Worm (Caenorhabditis elegans) whole organism, L1 larva: ENCODE data around the gene T01D3.3.

Experiments
- C04F5.9 ChIP-seq: sonication (generic microtip); optimal IDR thresholded peaks from 2 replicates; lab custom pipeline; 2016; ENCODE audit warnings: missing genetic modification characterization, missing compliant biosample characterization
- C34B4.2 ChIP-seq: sonication (generic microtip); optimal IDR thresholded peaks from 2 replicates; lab custom pipeline; 2017; ENCODE audit warnings: mild to moderate bottlenecking, missing genetic modification characterization, missing compliant biosample characterization
- F16B12.6 ChIP-seq: fragments of 150-350 bp; optimal IDR thresholded peaks from 2 replicates; lab custom pipeline; 2014; ENCODE audit warnings: missing biosample characterization, missing genetic modification characterization
- alr-1 ChIP-seq: fragments of 200-800 bp; sonication (Bioruptor generic); optimal IDR thresholded peaks from 2 replicates; lab custom pipeline; 2018; ENCODE audit warnings: borderline replicate concordance, mild to moderate bottlenecking, missing genetic modification characterization, missing compliant biosample characterization
- aly-2 ChIP-seq: fragments of 150-350 bp; optimal IDR thresholded peaks from 2 replicates; lab custom pipeline; 2014; ENCODE audit warnings: missing biosample characterization, missing genetic modification characterization
- blmp-1 ChIP-seq: fragments of 150-350 bp; optimal IDR thresholded peaks from 2 replicates; lab custom pipeline; 2014; ENCODE audit warnings: missing biosample characterization, missing genetic modification characterization
- ceh-63 ChIP-seq: fragments of 200-800 bp; sonication (Bioruptor generic); optimal IDR thresholded peaks from 2 replicates; lab custom pipeline; 2018; ENCODE audit warnings: mild to moderate bottlenecking, missing genetic modification characterization, missing compliant biosample characterization
- ceh-8 ChIP-seq: fragments of 200-800 bp; sonication (Bioruptor generic); optimal IDR thresholded peaks from 2 replicates; lab custom pipeline; 2018; ENCODE audit warnings: mild to moderate bottlenecking, missing genetic modification characterization, moderate library complexity, missing compliant biosample characterization
- ceh-88 ChIP-seq: fragments of 200-800 bp; sonication (Bioruptor generic); IDR thresholded peaks from 2 replicates; pipeline ENCODE4 v1.3.6; 2022; ENCODE audit warnings: missing genetic modification characterization, missing compliant biosample characterization
- ceh-90 ChIP-seq: sonication (generic microtip); optimal IDR thresholded peaks from 2 replicates; lab custom pipeline; 2016; ENCODE audit warnings: missing genetic modification characterization, missing compliant biosample characterization
- ces-1 ChIP-seq: fragments of 150-350 bp; optimal IDR thresholded peaks from 2 replicates; lab custom pipeline; 2014; ENCODE audit warnings: missing biosample characterization, missing genetic modification reagents, missing genetic modification characterization
- efl-1 ChIP-seq, 4 experiments: fragments of 150-350 bp; optimal IDR thresholded peaks in 3 of 4; peaks in 1 of 4; 1 replicate in 1 of 4; 2 replicates in 3 of 4; lab custom pipeline; 2014; ENCODE audit warnings: missing biosample characterization in 2 of 4, missing genetic modification characterization in 2 of 4, missing genetic modification reagents in 2 of 4
- efl-3 ChIP-seq: fragments of 200-800 bp; sonication (Bioruptor generic); optimal IDR thresholded peaks from 2 replicates; lab custom pipeline; 2018; ENCODE audit warnings: mild to moderate bottlenecking, missing genetic modification characterization, missing compliant biosample characterization
- egl-13 ChIP-seq: sonication (generic microtip); optimal IDR thresholded peaks from 2 replicates; lab custom pipeline; 2016; ENCODE audit warnings: missing genotype, missing genetic modification reagents, missing genetic modification characterization, missing compliant biosample characterization
- egl-27 ChIP-seq, 2 experiments: fragments of 150-350 bp in 1 of 2; sonication (generic microtip); optimal IDR thresholded peaks; 3 replicates each; lab custom pipeline; 2017 to 2018; ENCODE audit warnings: missing biosample characterization in 2 of 2, missing genetic modification characterization in 2 of 2, missing genetic modification reagents in 2 of 2
- elt-2 ChIP-seq: sonication (generic microtip); optimal IDR thresholded peaks from 2 replicates; lab custom pipeline; 2016; ENCODE audit warnings: missing genetic modification characterization, mild to moderate bottlenecking, inconsistent platforms, missing compliant biosample characterization, missing genetic modification reagents
- elt-3 ChIP-seq, 6 experiments: fragments of 150-350 bp in 1 of 6; sonication (generic microtip); optimal IDR thresholded peaks; 2 replicates each; lab custom pipeline; 2017 to 2018; ENCODE audit warnings: missing biosample characterization in 6 of 6, missing genetic modification characterization in 6 of 6, inconsistent platforms in 1 of 6
- fkh-10 ChIP-seq: sonication (generic microtip); optimal IDR thresholded peaks from 2 replicates; lab custom pipeline; 2017; ENCODE audit warnings: missing biosample characterization, missing genetic modification reagents, missing genetic modification characterization
- fkh-8 ChIP-seq: sonication (generic microtip); optimal IDR thresholded peaks from 2 replicates; lab custom pipeline; 2016; ENCODE audit warnings: mild to moderate bottlenecking, missing genetic modification characterization, missing compliant biosample characterization
- hlh-17 ChIP-seq: fragments of 200-800 bp; sonication (Bioruptor generic); optimal IDR thresholded peaks from 2 replicates; lab custom pipeline; 2018; ENCODE audit warnings: missing genetic modification characterization, mild to moderate bottlenecking, missing compliant biosample characterization, moderate library complexity, borderline replicate concordance
- hlh-4 ChIP-seq: sonication (generic microtip); optimal IDR thresholded peaks from 2 replicates; lab custom pipeline; 2016; ENCODE audit warnings: mild to moderate bottlenecking, missing genetic modification characterization, missing compliant biosample characterization
- irx-1 ChIP-seq: sonication (generic microtip); optimal IDR thresholded peaks from 2 replicates; lab custom pipeline; 2016; ENCODE audit warnings: missing genetic modification characterization, missing compliant biosample characterization
- jun-1 ChIP-seq: fragments of 150-350 bp; optimal IDR thresholded peaks from 2 replicates; lab custom pipeline; 2014; ENCODE audit warnings: missing biosample characterization, missing genetic modification reagents, missing genetic modification characterization
- lin-35 ChIP-seq, 2 experiments: fragments of 150-350 bp; optimal IDR thresholded peaks; 2 replicates each; lab custom pipeline; 2014; ENCODE audit warnings: missing biosample characterization in 2 of 2, missing genetic modification characterization in 2 of 2, missing genetic modification reagents in 2 of 2
- lir-3 ChIP-seq: sonication (generic microtip); optimal IDR thresholded peaks from 2 replicates; lab custom pipeline; 2016; ENCODE audit warnings: mild to moderate bottlenecking, missing genetic modification characterization, moderate library complexity, missing compliant biosample characterization; ENCODE audit not compliant: poor library complexity
- lsy-2 ChIP-seq, 2 experiments: fragments of 150-350 bp; optimal IDR thresholded peaks; 2 replicates each; lab custom pipeline; 2014; ENCODE audit warnings: missing biosample characterization in 2 of 2, missing genetic modification characterization in 2 of 2
- mab-9 ChIP-seq: fragments of 200-800 bp; sonication (Bioruptor generic); IDR thresholded peaks from 2 replicates; pipeline ENCODE4 v1.3.6; 2022; ENCODE audit warnings: missing genetic modification reagents, missing genetic modification characterization, missing compliant biosample characterization
- mep-1 ChIP-seq: fragments of 150-350 bp; optimal IDR thresholded peaks from 2 replicates; lab custom pipeline; 2014; ENCODE audit warnings: missing biosample characterization, missing genetic modification characterization
- nhr-11 ChIP-seq: fragments of 150-350 bp; optimal IDR thresholded peaks from 2 replicates; lab custom pipeline; 2014; ENCODE audit warnings: missing biosample characterization, missing genetic modification characterization
- nhr-12 ChIP-seq: sonication (generic microtip); optimal IDR thresholded peaks from 2 replicates; lab custom pipeline; 2017; ENCODE audit warnings: missing biosample characterization, missing genetic modification characterization
- nhr-19 ChIP-seq: fragments of 200-800 bp; sonication (Bioruptor generic); conservative IDR thresholded peaks from 2 replicates; pipeline ENCODE4 v1.3.6; 2022; ENCODE audit warnings: missing genetic modification characterization, missing compliant biosample characterization
- nhr-20 ChIP-seq: sonication (generic microtip); optimal IDR thresholded peaks from 2 replicates; lab custom pipeline; 2016; ENCODE audit warnings: mild to moderate bottlenecking, missing genetic modification characterization, missing compliant biosample characterization
- nhr-47 ChIP-seq: sonication (generic microtip); optimal IDR thresholded peaks from 2 replicates; lab custom pipeline; 2016; ENCODE audit warnings: mild to moderate bottlenecking, missing genetic modification characterization, moderate library complexity, missing compliant biosample characterization
- nhr-76 ChIP-seq: sonication (generic microtip); optimal IDR thresholded peaks from 2 replicates; lab custom pipeline; 2017; ENCODE audit warnings: missing biosample characterization, missing genetic modification characterization
- nhr-90 ChIP-seq: sonication (generic microtip); optimal IDR thresholded peaks from 2 replicates; lab custom pipeline; 2016; ENCODE audit warnings: mild to moderate bottlenecking, missing genetic modification characterization, missing compliant biosample characterization; ENCODE audit not compliant: poor library complexity
- pag-3 ChIP-seq: sonication (generic microtip); optimal IDR thresholded peaks from 2 replicates; lab custom pipeline; 2017; ENCODE audit warnings: missing genetic modification characterization, mild to moderate bottlenecking, missing compliant biosample characterization, antibody characterized with exemption, borderline replicate concordance; ENCODE audit not compliant: insufficient read depth
- rnt-1 ChIP-seq: sonication (generic microtip); optimal IDR thresholded peaks from 2 replicates; lab custom pipeline; 2016; ENCODE audit warnings: mild to moderate bottlenecking, missing genetic modification characterization, moderate library complexity, missing compliant biosample characterization
- snpc-4 ChIP-seq: fragments of 150-350 bp; optimal IDR thresholded peaks from 2 replicates; lab custom pipeline; 2014; ENCODE audit warnings: missing biosample characterization, missing genetic modification characterization
- snu-23 ChIP-seq: sonication (generic microtip); optimal IDR thresholded peaks from 2 replicates; lab custom pipeline; 2016; ENCODE audit warnings: missing genetic modification characterization, missing compliant biosample characterization
- sox-4 ChIP-seq: sonication (generic microtip); optimal IDR thresholded peaks from 2 replicates; lab custom pipeline; 2016; ENCODE audit warnings: missing genetic modification characterization, missing compliant biosample characterization
- unc-130 ChIP-seq: fragments of 150-350 bp; optimal IDR thresholded peaks from 2 replicates; lab custom pipeline; 2017; ENCODE audit warnings: missing biosample characterization, missing genetic modification characterization, inconsistent platforms
- unc-86 ChIP-seq: sonication (generic microtip); optimal IDR thresholded peaks from 2 replicates; lab custom pipeline; 2016; ENCODE audit warnings: missing genetic modification characterization, missing compliant biosample characterization
- unc-98 ChIP-seq: fragments of 200-800 bp; sonication (Bioruptor generic); IDR thresholded peaks from 2 replicates; pipeline ENCODE4 v1.3.6; 2022; ENCODE audit warnings: missing genetic modification characterization, missing compliant biosample characterization
- vab-15 ChIP-seq: sonication (generic microtip); optimal IDR thresholded peaks from 2 replicates; lab custom pipeline; 2017; ENCODE audit warnings: missing genotype, mild to moderate bottlenecking, missing genetic modification characterization, missing compliant biosample characterization
- xbp-1 ChIP-seq: sonication (generic microtip); optimal IDR thresholded peaks from 2 replicates; lab custom pipeline; 2016; ENCODE audit warnings: missing genetic modification characterization, missing compliant biosample characterization
- zag-1 ChIP-seq: fragments of 150-350 bp; optimal IDR thresholded peaks from 2 replicates; lab custom pipeline; 2014; ENCODE audit warnings: missing biosample characterization, missing genetic modification characterization
- ztf-11 ChIP-seq, 2 experiments: sonication (generic microtip); optimal IDR thresholded peaks; 2 replicates each; lab custom pipeline; 2016 to 2017; ENCODE audit warnings: missing genetic modification characterization in 2 of 2, missing biosample characterization in 1 of 2, missing compliant biosample characterization in 1 of 2
- ztf-4 ChIP-seq: fragments of 150-350 bp; optimal IDR thresholded peaks from 2 replicates; lab custom pipeline; 2014; ENCODE audit warnings: missing biosample characterization, missing genetic modification characterization

Gene T01D3.3

ce11 chrV:13711060-13711459 lies 7.0 kb downstream of the T01D3.3 start, which contains the start of gene srx-96:
Gene srx-96, plus strand, starts transcription at chrV:13711360.
- no peak for TF ChIP-seq nhr-90 (tag; lab: Kevin White, UChicago)
- no peak for TF ChIP-seq F16B12.6 (tag; lab: Kevin White, UChicago)
- TF ChIP-seq C04F5.9 (tag; lab: Kevin White, UChicago): no peak
- TF ChIP-seq rnt-1 (tag; lab: Kevin White, UChicago): no peak
- TF ChIP-seq pag-3: no peak
- no peak for TF ChIP-seq xbp-1 (tag; lab: Kevin White, UChicago)
- no peak for TF ChIP-seq hlh-17 (GFP tag; lab: Kevin White, UChicago)
- TF ChIP-seq snpc-4 (tag; lab: Kevin White, UChicago): no peak

- TF ChIP-seq sox-4 (tag; lab: Kevin White, UChicago) (peak; percentile 63), lir-3 (tag; lab: Kevin White, UChicago) (peak; percentile 89), blmp-1 (tag; lab: Kevin White, UChicago) (peak; percentile 93), jun-1 (tag; lab: Kevin White, UChicago) (peak; percentile 56), unc-86 (tag; lab: Kevin White, UChicago) (peak; percentile 71), ztf-11 (tag; optimal IDR thresholded peaks at IDR 0.05; lab: Kevin White, UChicago) (peak in 1 of 2 experiments; percentile 90), vab-15 (peak; percentile 89), lsy-2 (tag; optimal IDR thresholded peaks at IDR 0.05; lab: Kevin White, UChicago) (peak in 1 of 2 experiments; percentile 86), egl-27 (tag; optimal IDR thresholded peaks at IDR 0.05; lab: Kevin White, UChicago) (no peak), aly-2 (tag; lab: Kevin White, UChicago) (peak; percentile 40), ces-1 (GFP tag; lab: Kevin White, UChicago) (no peak), zag-1 (tag; lab: Kevin White, UChicago) (no peak), egl-13 (peak; percentile 82), efl-1 (optimal IDR thresholded peaks at IDR 0.05; lab: Kevin White, UChicago) (peak; percentile 82 to 85), efl-1 (GFP tag; optimal IDR thresholded peaks at IDR 0.05 in 1 of 2; lab: Kevin White, UChicago) (peak; percentile 73 to 95), alr-1 (no peak), fkh-8 (tag; lab: Kevin White, UChicago) (peak; percentile 89), xbp-1 (tag; lab: Kevin White, UChicago) (peak; percentile 84), hlh-4 (tag; lab: Kevin White, UChicago) (peak; percentile 5), ceh-90 (tag; lab: Kevin White, UChicago) (peak; percentile 62), elt-3 (tag; optimal IDR thresholded peaks at IDR 0.05; lab: Kevin White, UChicago) (peak in 2 of 6 experiments; percentile 48 to 80), nhr-47 (tag; lab: Kevin White, UChicago) (peak; percentile 91), unc-98 (GFP tag; lab: Robert Waterston, UW) (peak; percentile 86), nhr-12 (tag; lab: Kevin White, UChicago) (no peak), hlh-17 (GFP tag; lab: Kevin White, UChicago) (no peak), nhr-20 (tag; lab: Kevin White, UChicago) (peak; percentile 89), C34B4.2 (tag; lab: Kevin White, UChicago) (no peak), unc-130 (tag; lab: Kevin White, UChicago) (peak; percentile 51), lin-35 (GFP tag; optimal IDR thresholded peaks at IDR 0.05; lab: Kevin White, UChicago) (peak; percentile 75 to 89), ztf-4 (tag; lab: Kevin White, UChicago) (no peak), ceh-63 (GFP tag; lab: Kevin White, UChicago) (peak; percentile 90), irx-1 (tag; lab: Kevin White, UChicago) (peak; percentile 71), nhr-76 (no peak), efl-3 (GFP tag; lab: Kevin White, UChicago) (peak; percentile 53), nhr-19 (GFP tag; lab: Robert Waterston, UW) (peak; percentile 83), C04F5.9 (tag; lab: Kevin White, UChicago) (peak; percentile 70), fkh-10 (GFP tag; lab: Kevin White, UChicago) (peak; percentile 34), nhr-11 (no peak), elt-2 (tag; lab: Kevin White, UChicago) (peak; percentile 7), ceh-8 (peak; percentile 32), ceh-88 (GFP tag; lab: Robert Waterston, UW) (peak; percentile 80), snu-23 (GFP tag; lab: Kevin White, UChicago) (peak; percentile 90), F16B12.6 (tag; lab: Kevin White, UChicago) (peak; percentile 59), mep-1 (tag; lab: Kevin White, UChicago) (peak; percentile 85), mab-9 (GFP tag; lab: Robert Waterston, UW) (peak; percentile 60)
Measured at ce11 chrV:13715223-13715686, 11.2 kb downstream of the T01D3.3 start, which contains the start of gene zipt-9. Gene zipt-9, minus strand, starts transcription at chrV:13715273.
